Fruit fly (Drosophila melanogaster) whole organism, prepupa: Measurements from ENCODE around the gene CG43131.

Source experiments
- CG16779 ChIP-seq: fragments of 200-800 bp; sonication (Bioruptor generic); optimal IDR thresholded peaks from 3 replicates; lab custom pipeline; 2017; ENCODE audit warnings: missing biosample characterization, mild to moderate bottlenecking, missing genetic modification characterization
- CG3032 ChIP-seq: fragments of 200-800 bp; optimal IDR thresholded peaks from 2 replicates; lab custom pipeline; 2019; ENCODE audit warnings: missing biosample characterization, mild to moderate bottlenecking, missing genetic modification characterization, moderate library complexity
- CG3919 ChIP-seq: fragments of 200-800 bp; sonication (Bioruptor generic); optimal IDR thresholded peaks from 3 replicates; lab custom pipeline; 2016; ENCODE audit warnings: missing biosample characterization, missing genetic modification characterization
- CG6854 ChIP-seq: fragments of 200-800 bp; sonication (Bioruptor generic); optimal IDR thresholded peaks from 2 replicates; lab custom pipeline; 2017; ENCODE audit warnings: missing biosample characterization, mild to moderate bottlenecking, missing genetic modification characterization
- fd85E ChIP-seq: fragments of 200-800 bp; sonication (Bioruptor generic); optimal IDR thresholded peaks from 3 replicates; lab custom pipeline; 2016; ENCODE audit warnings: missing biosample characterization, missing genetic modification characterization

DNA sequence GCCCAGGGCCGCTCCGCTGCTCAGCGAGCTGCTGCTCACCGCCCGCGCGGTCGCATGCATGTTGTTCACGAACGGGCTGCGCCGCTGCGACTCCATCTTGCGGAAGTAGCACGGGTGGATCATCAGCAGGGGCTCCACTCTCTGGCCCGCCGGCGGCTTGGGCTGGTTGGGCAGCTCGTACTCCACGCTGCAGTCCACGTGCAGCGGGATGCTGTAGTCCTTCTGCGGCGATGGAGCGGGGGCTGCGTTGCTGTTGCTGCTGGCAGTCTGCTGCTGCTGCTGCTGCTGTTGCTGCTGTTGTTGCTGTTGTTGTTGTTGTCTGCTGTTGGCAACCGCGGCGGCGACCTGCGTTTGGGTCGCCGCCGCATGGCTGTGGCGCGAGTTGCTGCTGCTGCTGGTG lies 23.6 kb downstream of the CG43131 start:
- TF ChIP-seq CG6854 (GFP tag; lab: Kevin White, UChicago) = no peak
- no peak for TF ChIP-seq CG3032
- no peak for TF ChIP-seq fd85E (GFP tag; lab: Kevin White, UChicago)
- TF ChIP-seq CG16779 = no peak
- no peak for TF ChIP-seq CG3919
